1 fruit fly cellular context compared by ENCODE assay signal in the genomic region with DNA sequence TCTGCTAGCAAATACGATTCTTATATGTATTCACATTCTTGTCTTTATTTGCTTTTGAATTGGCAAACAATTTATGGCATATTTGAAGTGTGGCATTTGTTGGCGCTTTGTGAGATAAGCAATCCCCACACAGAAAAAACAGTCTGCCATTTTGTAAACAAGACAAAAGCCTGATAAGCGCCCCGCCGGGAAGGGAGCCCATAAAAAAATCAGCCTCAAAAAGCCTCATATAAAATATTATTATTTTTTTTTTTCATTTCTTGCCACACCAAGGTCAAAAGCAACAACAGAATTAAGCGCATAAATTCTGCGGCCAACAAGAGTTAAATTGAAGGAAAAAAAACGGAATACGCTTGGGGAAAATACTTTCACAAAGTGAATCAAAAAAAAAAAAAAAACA.
A peak's percentile ranks its signal among the peaks of the same experiment; 100 is the strongest.
TF ChIP-seq lines count a peak whose summit lies in the region.

No protein-coding gene starts in this region.

TF ChIP-seq in whole organism, embryonic, 481 proteins besides CTCF, POLR2A, EP300 and RAD21 (continued from another document and continues in another):
- peak; percentile 53; the same call in 1 of the 2 replicates for TF ChIP-seq Atf6 (GFP tag; IDR thresholded peaks at IDR 0.05; lab: Robert Waterston, UW)
- TF ChIP-seq Antp (GFP tag; optimal IDR thresholded peaks at IDR 0.05; lab: Kevin White, UChicago): no peak
- no peak for TF ChIP-seq CG13775 (GFP tag; optimal IDR thresholded peaks at IDR 0.05; lab: Kevin White, UChicago)
- peak; percentile 39 for TF ChIP-seq ATbp (GFP tag; optimal IDR thresholded peaks at IDR 0.05; lab: Kevin White, UChicago)
- peak; percentile 55 for TF ChIP-seq ash1 (GFP tag; optimal IDR thresholded peaks at IDR 0.05; lab: Kevin White, UChicago)
- peak; percentile 82 for TF ChIP-seq Hmr (GFP tag; optimal IDR thresholded peaks at IDR 0.05; lab: Kevin White, UChicago)
- TF ChIP-seq HHEX (GFP tag; optimal IDR thresholded peaks at IDR 0.05; lab: Kevin White, UChicago): peak; percentile 59
- TF ChIP-seq CG10267 (tag; optimal IDR thresholded peaks at IDR 0.05; lab: Kevin White, UChicago): no peak
- TF ChIP-seq gsb-n (tag; optimal IDR thresholded peaks at IDR 0.05; lab: Kevin White, UChicago): no peak
- no peak for TF ChIP-seq chinmo (GFP tag; IDR thresholded peaks at IDR 0.05; lab: Robert Waterston, UW; ENCODE audit: partially characterized antibody)
- TF ChIP-seq scrt (GFP tag; optimal IDR thresholded peaks at IDR 0.05; lab: Kevin White, UChicago): peak; percentile 43
- TF ChIP-seq Lhr (GFP tag; optimal IDR thresholded peaks at IDR 0.05; lab: Kevin White, UChicago): no peak
- TF ChIP-seq Ravus (GFP tag; IDR thresholded peaks at IDR 0.05; lab: Robert Waterston, UW): no peak
- TF ChIP-seq CG8281 (tag; optimal IDR thresholded peaks at IDR 0.05; lab: Kevin White, UChicago): peak; percentile 23
- no peak for TF ChIP-seq CG8765 (GFP tag; IDR thresholded peaks at IDR 0.05; lab: Robert Waterston, UW)
- TF ChIP-seq gem (tag; optimal IDR thresholded peaks at IDR 0.05; lab: Kevin White, UChicago): peak; percentile 26
- no peak for TF ChIP-seq CG16815 (GFP tag; optimal IDR thresholded peaks at IDR 0.05; lab: Kevin White, UChicago)
- no peak for TF ChIP-seq insv (GFP tag; optimal IDR thresholded peaks at IDR 0.05; lab: Kevin White, UChicago)
- no peak for TF ChIP-seq CG31441 (GFP tag; IDR thresholded peaks at IDR 0.05; lab: Robert Waterston, UW)
- TF ChIP-seq CG34224 (GFP tag; IDR thresholded peaks at IDR 0.05; lab: Robert Waterston, UW; ENCODE audit: partially characterized antibody): no peak
- no peak for TF ChIP-seq ttk (GFP tag; IDR thresholded peaks at IDR 0.05; lab: Robert Waterston, UW)
- no peak for TF ChIP-seq CG16863 (GFP tag; optimal IDR thresholded peaks at IDR 0.05; lab: Kevin White, UChicago)
- TF ChIP-seq CG11696 (GFP tag; IDR thresholded peaks at IDR 0.05; lab: Robert Waterston, UW): no peak
- peak; percentile 19 for TF ChIP-seq CG12769 (tag; optimal IDR thresholded peaks at IDR 0.05; lab: Kevin White, UChicago)
- no peak for TF ChIP-seq chn (GFP tag; optimal IDR thresholded peaks at IDR 0.05; lab: Kevin White, UChicago)
- no peak for TF ChIP-seq dysf (GFP tag; IDR thresholded peaks at IDR 0.05; lab: Robert Waterston, UW)
- TF ChIP-seq BtbVII (GFP tag; optimal IDR thresholded peaks at IDR 0.05; lab: Kevin White, UChicago): peak; percentile 68
- no peak for TF ChIP-seq E2f1 (GFP tag; IDR thresholded peaks at IDR 0.05; lab: Robert Waterston, UW)
- TF ChIP-seq dan (GFP tag; IDR thresholded peaks at IDR 0.05; lab: Robert Waterston, UW): no peak
- TF ChIP-seq nerfin-2 (GFP tag; IDR thresholded peaks at IDR 0.05; lab: Robert Waterston, UW; ENCODE audit: partially characterized antibody): no peak
- no peak for TF ChIP-seq Myb (GFP tag; optimal IDR thresholded peaks at IDR 0.05; lab: Kevin White, UChicago)
- TF ChIP-seq Hey (tag; optimal IDR thresholded peaks at IDR 0.05; lab: Kevin White, UChicago): peak; percentile 16
- no peak for TF ChIP-seq CG16813 (GFP tag; IDR thresholded peaks at IDR 0.05; lab: Robert Waterston, UW; ENCODE audit: partially characterized antibody)
- TF ChIP-seq CG9876 (GFP tag; optimal IDR thresholded peaks at IDR 0.05; lab: Kevin White, UChicago): no peak
- peak; percentile 28; the same call in 1 of the 2 replicates for TF ChIP-seq Rfx (GFP tag; IDR thresholded peaks at IDR 0.05; lab: Robert Waterston, UW)
- no peak for TF ChIP-seq CG3995 (GFP tag; optimal IDR thresholded peaks at IDR 0.05; lab: Kevin White, UChicago)
- no peak for TF ChIP-seq CHES-1-like (GFP tag; optimal IDR thresholded peaks at IDR 0.05; lab: Kevin White, UChicago)
- TF ChIP-seq CG4707 (GFP tag; optimal IDR thresholded peaks at IDR 0.05; lab: Kevin White, UChicago): peak; percentile 26
- TF ChIP-seq Hmx (GFP tag; optimal IDR thresholded peaks at IDR 0.05; lab: Kevin White, UChicago): no peak
- TF ChIP-seq CG1529 (GFP tag; optimal IDR thresholded peaks at IDR 0.05; lab: Kevin White, UChicago): no peak
- no peak for TF ChIP-seq CG12942 (GFP tag; optimal IDR thresholded peaks at IDR 0.05; lab: Kevin White, UChicago)
- no peak for TF ChIP-seq Gsc (GFP tag; IDR thresholded peaks at IDR 0.05; lab: Robert Waterston, UW)
- no peak for TF ChIP-seq CG8089 (GFP tag; optimal IDR thresholded peaks at IDR 0.05; lab: Kevin White, UChicago)
- no peak for TF ChIP-seq HmgD (GFP tag; optimal IDR thresholded peaks at IDR 0.05; lab: Kevin White, UChicago)
- no peak for TF ChIP-seq Chrac-16 (GFP tag; optimal IDR thresholded peaks at IDR 0.05; lab: Kevin White, UChicago)
- no peak for TF ChIP-seq CG17361 (GFP tag; IDR thresholded peaks at IDR 0.05; lab: Robert Waterston, UW)
- TF ChIP-seq CG14667 (GFP tag; IDR thresholded peaks at IDR 0.05; lab: Robert Waterston, UW): no peak
- TF ChIP-seq Meics (GFP tag; optimal IDR thresholded peaks at IDR 0.05; lab: Kevin White, UChicago): peak; percentile 56
- TF ChIP-seq CG10543 (GFP tag; optimal IDR thresholded peaks at IDR 0.05; lab: Kevin White, UChicago): peak; percentile 80
- no peak for TF ChIP-seq al (GFP tag; IDR thresholded peaks at IDR 0.05; lab: Robert Waterston, UW)
- no peak for TF ChIP-seq CG9609 (GFP tag; optimal IDR thresholded peaks at IDR 0.05; lab: Kevin White, UChicago)
- TF ChIP-seq Abd-B (GFP tag; optimal IDR thresholded peaks at IDR 0.05; lab: Kevin White, UChicago): no peak
- TF ChIP-seq D19A (tag; optimal IDR thresholded peaks at IDR 0.05; lab: Kevin White, UChicago): no peak
- TF ChIP-seq hkb (optimal IDR thresholded peaks at IDR 0.05; lab: Kevin White, UChicago): no peak
- TF ChIP-seq hkb (GFP tag; IDR thresholded peaks at IDR 0.05; lab: Robert Waterston, UW): no peak
- TF ChIP-seq CG12659 (GFP tag; optimal IDR thresholded peaks at IDR 0.05; lab: Kevin White, UChicago): peak; percentile 38
- TF ChIP-seq CG14860 (GFP tag; IDR thresholded peaks at IDR 0.05; lab: Robert Waterston, UW; ENCODE audit: partially characterized antibody): no peak
- no peak for TF ChIP-seq CG7271 (tag; optimal IDR thresholded peaks at IDR 0.05; lab: Kevin White, UChicago)
- peak; percentile 5 for TF ChIP-seq CG6683 (GFP tag; optimal IDR thresholded peaks at IDR 0.05; lab: Kevin White, UChicago)
- TF ChIP-seq yki (optimal IDR thresholded peaks at IDR 0.05; lab: Kevin White, UChicago): no peak
- TF ChIP-seq E2f2 (GFP tag; IDR thresholded peaks at IDR 0.05; lab: Robert Waterston, UW): no peak
- TF ChIP-seq Pdp1 (GFP tag; optimal IDR thresholded peaks at IDR 0.05; lab: Kevin White, UChicago): peak in 1 of 2 experiments; percentile 39
- TF ChIP-seq CG6254 (GFP tag; optimal IDR thresholded peaks at IDR 0.05; lab: Kevin White, UChicago): no peak
- TF ChIP-seq CG2678 (tag; optimal IDR thresholded peaks at IDR 0.05; lab: Kevin White, UChicago): peak; percentile 72
- no peak for TF ChIP-seq tup (GFP tag; optimal IDR thresholded peaks at IDR 0.05; lab: Kevin White, UChicago)
- no peak for TF ChIP-seq CG8359 (GFP tag; optimal IDR thresholded peaks at IDR 0.05; lab: Kevin White, UChicago; ENCODE audit: borderline replicate concordance)
- peak; percentile 11 for TF ChIP-seq CG3407 (GFP tag; optimal IDR thresholded peaks at IDR 0.05; lab: Kevin White, UChicago)
- peak; percentile 4 for TF ChIP-seq Sox102F (GFP tag; optimal IDR thresholded peaks at IDR 0.05; lab: Kevin White, UChicago)
- TF ChIP-seq CG12219 (GFP tag; optimal IDR thresholded peaks at IDR 0.05; lab: Kevin White, UChicago): peak; percentile 20
- peak; percentile 95 for TF ChIP-seq sd (tag; optimal IDR thresholded peaks at IDR 0.05; lab: Kevin White, UChicago)
- peak; percentile 67 for TF ChIP-seq gro (GFP tag; optimal IDR thresholded peaks at IDR 0.05; lab: Kevin White, UChicago)
- peak; percentile 84 for TF ChIP-seq sqz (GFP tag; optimal IDR thresholded peaks at IDR 0.05; lab: Kevin White, UChicago)
- no peak for TF ChIP-seq CG4854 (GFP tag; optimal IDR thresholded peaks at IDR 0.05; lab: Kevin White, UChicago)
- peak; percentile 86 for TF ChIP-seq Med (GFP tag; lab: Kevin White, UChicago)
- no peak for TF ChIP-seq CG10274 (GFP tag; optimal IDR thresholded peaks at IDR 0.05; lab: Kevin White, UChicago)
- no peak for TF ChIP-seq tin (GFP tag; optimal IDR thresholded peaks at IDR 0.05; lab: Kevin White, UChicago)
- no peak for TF ChIP-seq fd102C (GFP tag; optimal IDR thresholded peaks at IDR 0.05; lab: Kevin White, UChicago)
- peak; percentile 27; the same call in 1 of the 2 replicates for TF ChIP-seq chm (GFP tag; IDR thresholded peaks at IDR 0.05; lab: Robert Waterston, UW)
- no peak for TF ChIP-seq vnd (GFP tag; IDR thresholded peaks at IDR 0.05; lab: Robert Waterston, UW; ENCODE audit: partially characterized antibody)
- TF ChIP-seq CG12071 (GFP tag; optimal IDR thresholded peaks at IDR 0.05; lab: Kevin White, UChicago): peak; percentile 68
- TF ChIP-seq trh (GFP tag; optimal IDR thresholded peaks at IDR 0.05; lab: Kevin White, UChicago): no peak
- no peak for TF ChIP-seq onecut (GFP tag; IDR thresholded peaks at IDR 0.05; lab: Robert Waterston, UW)
- TF ChIP-seq gcm (GFP tag; optimal IDR thresholded peaks at IDR 0.05; lab: Kevin White, UChicago): no peak
- TF ChIP-seq CG13296 (GFP tag; optimal IDR thresholded peaks at IDR 0.05; lab: Kevin White, UChicago): peak; percentile 83
- peak; percentile 67 for TF ChIP-seq CG3281 (GFP tag; optimal IDR thresholded peaks at IDR 0.05; lab: Kevin White, UChicago)
- no peak for TF ChIP-seq slp2 (GFP tag; optimal IDR thresholded peaks at IDR 0.05; lab: Kevin White, UChicago)
- TF ChIP-seq CG2875 (GFP tag; optimal IDR thresholded peaks at IDR 0.05; lab: Kevin White, UChicago): no peak
- TF ChIP-seq zfh2 (GFP tag; optimal IDR thresholded peaks at IDR 0.05; lab: Kevin White, UChicago): no peak
- TF ChIP-seq unc-4 (GFP tag; IDR thresholded peaks at IDR 0.05; lab: Robert Waterston, UW; ENCODE audit: partially characterized antibody): no peak
- no peak for TF ChIP-seq jing (GFP tag; optimal IDR thresholded peaks at IDR 0.05; lab: Kevin White, UChicago)
- no peak for TF ChIP-seq ind (GFP tag; optimal IDR thresholded peaks at IDR 0.05; lab: Kevin White, UChicago)
- no peak for TF ChIP-seq Mes4 (GFP tag; optimal IDR thresholded peaks at IDR 0.05; lab: Kevin White, UChicago)
- no peak for TF ChIP-seq salm (tag; optimal IDR thresholded peaks at IDR 0.05; lab: Kevin White, UChicago)
- no peak for TF ChIP-seq Nf-YB (GFP tag; optimal IDR thresholded peaks at IDR 0.05; lab: Kevin White, UChicago)
- TF ChIP-seq Elba2 (GFP tag; optimal IDR thresholded peaks at IDR 0.05; lab: Kevin White, UChicago): no peak
- TF ChIP-seq esg (GFP tag; conservative IDR thresholded peaks at IDR 0.05; lab: Robert Waterston, UW): no peak
- TF ChIP-seq ab (GFP tag; optimal IDR thresholded peaks at IDR 0.05; lab: Kevin White, UChicago): no peak
- TF ChIP-seq CG2202 (tag; optimal IDR thresholded peaks at IDR 0.05; lab: Kevin White, UChicago): no peak
- no peak for TF ChIP-seq Optix (GFP tag; IDR thresholded peaks at IDR 0.05; lab: Robert Waterston, UW)
- TF ChIP-seq Asciz (GFP tag; optimal IDR thresholded peaks at IDR 0.05; lab: Kevin White, UChicago): peak; percentile 12
- no peak for TF ChIP-seq bab2 (GFP tag; optimal IDR thresholded peaks at IDR 0.05; lab: Kevin White, UChicago)
- no peak for TF ChIP-seq Lim3 (GFP tag; IDR thresholded peaks at IDR 0.05; lab: Robert Waterston, UW)
- no peak for TF ChIP-seq zen (tag; optimal IDR thresholded peaks at IDR 0.05; lab: Kevin White, UChicago)
- no peak for TF ChIP-seq ro (GFP tag; IDR thresholded peaks at IDR 0.05; lab: Robert Waterston, UW)
- peak; percentile 17 for TF ChIP-seq lilli (GFP tag; optimal IDR thresholded peaks at IDR 0.05; lab: Kevin White, UChicago)
- no peak for TF ChIP-seq Camta (GFP tag; optimal IDR thresholded peaks at IDR 0.05; lab: Kevin White, UChicago)
- TF ChIP-seq cas (GFP tag; IDR thresholded peaks at IDR 0.05; lab: Robert Waterston, UW): no peak
- TF ChIP-seq CG34376 (GFP tag; optimal IDR thresholded peaks at IDR 0.05; lab: Kevin White, UChicago): peak; percentile 73
- no peak for TF ChIP-seq CG3726 (GFP tag; IDR thresholded peaks at IDR 0.05; lab: Robert Waterston, UW)
- no peak; the same call in 2 of the 3 replicates for TF ChIP-seq B-H1 (GFP tag; IDR thresholded peaks at IDR 0.05; lab: Robert Waterston, UW)
- TF ChIP-seq CG14014 (GFP tag; IDR thresholded peaks at IDR 0.05; lab: Robert Waterston, UW): peak; percentile 24; the same call in 1 of the 2 replicates
- TF ChIP-seq kni (GFP tag; optimal IDR thresholded peaks at IDR 0.05; lab: Kevin White, UChicago): no peak
- no peak for TF ChIP-seq CG14050 (GFP tag; IDR thresholded peaks at IDR 0.05; lab: Robert Waterston, UW)
- no peak for TF ChIP-seq CG2120 (GFP tag; optimal IDR thresholded peaks at IDR 0.05; lab: Kevin White, UChicago)
- TF ChIP-seq hth (optimal IDR thresholded peaks at IDR 0.05; lab: Kevin White, UChicago): no peak
- TF ChIP-seq dmrt11E (tag; optimal IDR thresholded peaks at IDR 0.05; lab: Kevin White, UChicago): no peak
- no peak for TF ChIP-seq CG17802 (tag; optimal IDR thresholded peaks at IDR 0.05; lab: Kevin White, UChicago)
- TF ChIP-seq CG12744 (GFP tag; optimal IDR thresholded peaks at IDR 0.05; lab: Kevin White, UChicago): no peak
- peak; percentile 30 for TF ChIP-seq cwo (GFP tag; optimal IDR thresholded peaks at IDR 0.05; lab: Kevin White, UChicago)
- no peak for TF ChIP-seq da (GFP tag; optimal IDR thresholded peaks at IDR 0.05; lab: Kevin White, UChicago)
- no peak for TF ChIP-seq CG10321 (GFP tag; IDR thresholded peaks at IDR 0.05; lab: Robert Waterston, UW)
- no peak for TF ChIP-seq CG9817 (tag; optimal IDR thresholded peaks at IDR 0.05; lab: Kevin White, UChicago)
- TF ChIP-seq emc (GFP tag; optimal IDR thresholded peaks at IDR 0.05; lab: Kevin White, UChicago): no peak
- TF ChIP-seq CG15011 (GFP tag; optimal IDR thresholded peaks at IDR 0.05; lab: Kevin White, UChicago): peak; percentile 18
- TF ChIP-seq CG17186 (GFP tag; optimal IDR thresholded peaks at IDR 0.05; lab: Kevin White, UChicago): no peak
- TF ChIP-seq C15 (GFP tag; IDR thresholded peaks at IDR 0.05; lab: Robert Waterston, UW): no peak
- TF ChIP-seq CG30403 (GFP tag; optimal IDR thresholded peaks at IDR 0.05; lab: Kevin White, UChicago): no peak
- no peak for TF ChIP-seq ac (GFP tag; optimal IDR thresholded peaks at IDR 0.05; lab: Kevin White, UChicago)
- TF ChIP-seq CG17359 (tag; optimal IDR thresholded peaks at IDR 0.05; lab: Kevin White, UChicago): peak; percentile 29
- TF ChIP-seq CG7928 (GFP tag; optimal IDR thresholded peaks at IDR 0.05; lab: Kevin White, UChicago): peak; percentile 12
- no peak for TF ChIP-seq psq (GFP tag; optimal IDR thresholded peaks at IDR 0.05; lab: Kevin White, UChicago)
- TF ChIP-seq Dref (GFP tag; IDR thresholded peaks at IDR 0.05; lab: Robert Waterston, UW): no peak
